Worm (Caenorhabditis elegans): ENCODE data around the gene sav-1.

ce11 chrX:2303253-2303652 is 16.3 kb upstream of the sav-1 start:
- TF ChIP-seq nhr-12 (tag; optimal IDR thresholded peaks at IDR 0.05), result no peak
- TF ChIP-seq dmd-4 (tag; optimal IDR thresholded peaks at IDR 0.05), result no peak
- no peak for TF ChIP-seq ceh-82 (tag; optimal IDR thresholded peaks at IDR 0.05)
- no peak for TF ChIP-seq skn-1 (tag; optimal IDR thresholded peaks at IDR 0.05)
- TF ChIP-seq lin-39 (tag; optimal IDR thresholded peaks at IDR 0.05), result no peak
